Fruit fly (Drosophila melanogaster) whole organism, embryonic: ENCODE results near the gene Arl5.

ENCODE experiments used
- CG10147 ChIP-seq: fragments of 200-800 bp; sonication (Bioruptor generic); optimal IDR thresholded peaks from 2 replicates; lab custom pipeline; 2019; ENCODE audit warnings: missing biosample characterization, mild to moderate bottlenecking, missing genetic modification characterization, moderate library complexity
- CG11560 ChIP-seq: fragments of 200-800 bp; sonication (Bioruptor generic); IDR thresholded peaks from 3 replicates; pipeline ENCODE4 v1.3.6; 2022; ENCODE audit warnings: missing biosample characterization, missing genetic modification characterization
- CG12071 ChIP-seq: fragments of 200-800 bp; sonication (Bioruptor generic); optimal IDR thresholded peaks from 3 replicates; lab custom pipeline; 2018; ENCODE audit warnings: missing biosample characterization, mild to moderate bottlenecking, missing genetic modification characterization
- CG12236 ChIP-seq: fragments of 200-800 bp; sonication (Bioruptor generic); optimal IDR thresholded peaks from 2 replicates; lab custom pipeline; 2016; ENCODE audit warnings: missing biosample characterization, missing genetic modification characterization
- CG12744 ChIP-seq: fragments of 200-800 bp; sonication (Bioruptor generic); optimal IDR thresholded peaks from 2 replicates; lab custom pipeline; 2016; ENCODE audit warnings: missing biosample characterization, missing genetic modification characterization
- CG12942 ChIP-seq: fragments of 200-800 bp; sonication (Bioruptor generic); optimal IDR thresholded peaks from 3 replicates; lab custom pipeline; 2016; ENCODE audit warnings: missing biosample characterization, missing genetic modification characterization
- CG1603 ChIP-seq: fragments of 200-800 bp; sonication (Bioruptor generic); optimal IDR thresholded peaks from 2 replicates; lab custom pipeline; 2019; ENCODE audit warnings: missing biosample characterization, mild to moderate bottlenecking, missing genetic modification characterization, moderate library complexity
- CG32532 ChIP-seq: fragments of 200-800 bp; sonication (Bioruptor generic); IDR thresholded peaks from 2 replicates; pipeline ENCODE4 v1.3.6; 2022; ENCODE audit warnings: missing biosample characterization, missing genetic modification characterization
- CG32767 ChIP-seq: fragments of 200-800 bp; sonication (Bioruptor generic); IDR thresholded peaks from 2 replicates; pipeline ENCODE4 v1.3.6; 2022; ENCODE audit warnings: missing biosample characterization, missing genetic modification characterization
- CG43689 ChIP-seq: fragments of 200-800 bp; sonication (Bioruptor generic); IDR thresholded peaks from 2 replicates; pipeline ENCODE4 v1.3.6; 2022; ENCODE audit warnings: missing biosample characterization, missing genetic modification characterization
- CG4820 ChIP-seq: fragments of 200-800 bp; sonication (Bioruptor generic); optimal IDR thresholded peaks from 3 replicates; lab custom pipeline; 2016; ENCODE audit warnings: missing biosample characterization, missing genetic modification characterization
- CG5245 ChIP-seq: fragments of 200-800 bp; sonication (Bioruptor generic); optimal IDR thresholded peaks from 3 replicates; lab custom pipeline; 2016; ENCODE audit warnings: missing biosample characterization, missing genetic modification characterization
- CG6689 ChIP-seq: fragments of 200-800 bp; sonication (Bioruptor generic); IDR thresholded peaks from 2 replicates; pipeline ENCODE4 v1.3.6; 2022; ENCODE audit warnings: missing biosample characterization, missing genetic modification characterization
- CG7271 ChIP-seq: fragments of 200-800 bp; sonication (Bioruptor generic); optimal IDR thresholded peaks from 2 replicates; lab custom pipeline; 2018; ENCODE audit warnings: missing biosample characterization, mild to moderate bottlenecking, missing genetic modification characterization, moderate library complexity
- CG7372 ChIP-seq: fragments of 200-800 bp; sonication (Bioruptor generic); IDR thresholded peaks from 2 replicates; pipeline ENCODE4 v1.3.6; 2022; ENCODE audit warnings: missing biosample characterization, missing genetic modification characterization
- CG7928 ChIP-seq: fragments of 200-800 bp; sonication (Bioruptor generic); optimal IDR thresholded peaks from 2 replicates; lab custom pipeline; 2017; ENCODE audit warnings: missing biosample characterization, mild to moderate bottlenecking, missing genetic modification characterization
- CG7987 ChIP-seq: fragments of 200-800 bp; sonication (Bioruptor generic); optimal IDR thresholded peaks from 2 replicates; lab custom pipeline; 2018; ENCODE audit warnings: missing biosample characterization, mild to moderate bottlenecking, missing genetic modification characterization, moderate library complexity
- CG9437 ChIP-seq: fragments of 200-800 bp; sonication (Bioruptor generic); optimal IDR thresholded peaks from 2 replicates; lab custom pipeline; 2018; ENCODE audit warnings: missing biosample characterization, mild to moderate bottlenecking, missing genetic modification characterization
- Deaf1 ChIP-seq: fragments of 200-800 bp; optimal IDR thresholded peaks from 3 replicates; lab custom pipeline; 2019; ENCODE audit warnings: missing biosample characterization, mild to moderate bottlenecking, missing genetic modification characterization, moderate library complexity
- Drgx ChIP-seq: fragments of 200-800 bp; sonication (Bioruptor generic); IDR thresholded peaks from 2 replicates; pipeline ENCODE4 v1.3.6; 2022; ENCODE audit warnings: missing biosample characterization, missing genetic modification characterization
- Ets65A ChIP-seq: fragments of 200-800 bp; sonication (Bioruptor generic); peaks from one replicate; lab custom pipeline; 2016; ENCODE audit warnings: missing biosample characterization, missing genetic modification characterization
- Fer3 ChIP-seq: fragments of 200-800 bp; sonication (Bioruptor generic); optimal IDR thresholded peaks from 2 replicates; lab custom pipeline; 2018; ENCODE audit warnings: missing biosample characterization, mild to moderate bottlenecking, missing genetic modification characterization, moderate library complexity
- Hr51 ChIP-seq, 2 experiments: fragments of 200-800 bp; sonication (Bioruptor generic); optimal IDR thresholded peaks; 2 replicates in 1 of 2; 3 replicates in 1 of 2; lab custom pipeline; 2016 to 2018; ENCODE audit warnings: missing biosample characterization in 2 of 2, missing genetic modification characterization in 2 of 2, mild to moderate bottlenecking in 1 of 2, moderate library complexity in 1 of 2
- Kr ChIP-seq: fragments of 200-800 bp; sonication (Bioruptor generic); optimal IDR thresholded peaks from 2 replicates; lab custom pipeline; 2017; ENCODE audit warnings: missing biosample characterization, mild to moderate bottlenecking, missing genetic modification characterization
- Sox102F ChIP-seq: fragments of 200-800 bp; sonication (Bioruptor generic); optimal IDR thresholded peaks from 2 replicates; lab custom pipeline; 2018; ENCODE audit warnings: missing biosample characterization, mild to moderate bottlenecking, missing genetic modification characterization, moderate library complexity
- ato ChIP-seq: fragments of 200-800 bp; sonication (Bioruptor generic); IDR thresholded peaks from 2 replicates; pipeline ENCODE4 v1.3.6; 2022; ENCODE audit warnings: missing biosample characterization, missing genetic modification characterization; ENCODE audit not compliant: partially characterized antibody
- bbx ChIP-seq: fragments of 200-800 bp; sonication (Bioruptor generic); IDR thresholded peaks from 2 replicates; pipeline ENCODE4 v1.3.6; 2022; ENCODE audit warnings: missing biosample characterization, missing genetic modification characterization; ENCODE audit not compliant: partially characterized antibody
- chinmo ChIP-seq: fragments of 200-800 bp; sonication (Bioruptor generic); IDR thresholded peaks from 4 replicates; pipeline ENCODE4 v1.3.6; 2022; ENCODE audit warnings: missing biosample characterization, missing genetic modification characterization; ENCODE audit not compliant: partially characterized antibody
- dmrt11E ChIP-seq: fragments of 200-800 bp; sonication (Bioruptor generic); optimal IDR thresholded peaks from 3 replicates; lab custom pipeline; 2018; ENCODE audit warnings: missing biosample characterization, mild to moderate bottlenecking, missing genetic modification characterization, moderate library complexity
- gfzf ChIP-seq: fragments of 200-800 bp; sonication (Bioruptor generic); optimal IDR thresholded peaks from 2 replicates; lab custom pipeline; 2016; ENCODE audit warnings: missing biosample characterization, mild to moderate bottlenecking, missing genetic modification characterization, moderate library complexity
- pzg ChIP-seq: fragments of 200-800 bp; sonication (Bioruptor generic); optimal IDR thresholded peaks from 3 replicates; lab custom pipeline; 2018; ENCODE audit warnings: missing biosample characterization, mild to moderate bottlenecking, missing genetic modification characterization, moderate library complexity
- sc ChIP-seq, 3 experiments: fragments of >200 bp in 2 of 3; fragments of 200-800 bp in 1 of 3; sonication (Bioruptor generic) in 1 of 3; optimal IDR thresholded peaks; 2 replicates in 2 of 3; 3 replicates in 1 of 3; lab custom pipeline; 2017; ENCODE audit warnings: mild to moderate bottlenecking in 1 of 3, missing biosample characterization in 1 of 3, missing genetic modification characterization in 1 of 3, missing genetic modification reagents in 1 of 3
- sim ChIP-seq: fragments of 200-800 bp; sonication (Bioruptor generic); IDR thresholded peaks from 2 replicates; pipeline ENCODE4 v1.3.6; 2022; ENCODE audit warnings: missing biosample characterization, missing genetic modification characterization
- tap ChIP-seq: fragments of 200-800 bp; optimal IDR thresholded peaks from 3 replicates; lab custom pipeline; 2019; ENCODE audit warnings: missing biosample characterization, mild to moderate bottlenecking, missing genetic modification characterization, moderate library complexity
- tup ChIP-seq: fragments of 200-800 bp; sonication (Bioruptor generic); optimal IDR thresholded peaks from 2 replicates; lab custom pipeline; 2016; ENCODE audit warnings: missing biosample characterization, mild to moderate bottlenecking, missing genetic modification characterization, moderate library complexity
- wor ChIP-seq: fragments of 200-800 bp; sonication (Bioruptor generic); IDR thresholded peaks from 2 replicates; pipeline ENCODE4 v1.3.6; 2022; ENCODE audit warnings: missing biosample characterization, missing genetic modification characterization
- zen2 ChIP-seq: fragments of 200-800 bp; sonication (Bioruptor generic); IDR thresholded peaks from 3 replicates; pipeline ENCODE4 v1.3.6; 2022; ENCODE audit warnings: missing biosample characterization, missing genetic modification characterization; ENCODE audit not compliant: partially characterized antibody
- zf30C ChIP-seq: fragments of 200-800 bp; sonication (Bioruptor generic); optimal IDR thresholded peaks from 3 replicates; lab custom pipeline; 2018; ENCODE audit warnings: missing biosample characterization, mild to moderate bottlenecking, missing genetic modification characterization
- zfh2 ChIP-seq: fragments of 200-800 bp; sonication (Bioruptor generic); optimal IDR thresholded peaks from 2 replicates; lab custom pipeline; 2016; ENCODE audit warnings: missing biosample characterization, missing genetic modification characterization

Arl5 gene

dm6 chr3L:8338921-8339320, 39.3 kb upstream of the Arl5 start, which contains the start of gene Pex2 (continued):
- TF ChIP-seq CG12942 (GFP tag; lab: Kevin White, UChicago), result no peak
- TF ChIP-seq CG5245 (GFP tag; lab: Kevin White, UChicago), result no peak
- TF ChIP-seq tap (tag; lab: Kevin White, UChicago), result peak; percentile 1
- peak; percentile 8 for TF ChIP-seq gfzf
- TF ChIP-seq CG11560 (tag; lab: Robert Waterston, UW), result no peak
- TF ChIP-seq zen2 (GFP tag; lab: Robert Waterston, UW), result no peak
- no peak for TF ChIP-seq sc (optimal IDR thresholded peaks at IDR 0.05; lab: Kevin White, UChicago)
- no peak for TF ChIP-seq sc (GFP tag; optimal IDR thresholded peaks at IDR 0.05; lab: Kevin White, UChicago)
- peak; percentile 48; the same call in 1 of the 2 replicates for TF ChIP-seq bbx
- TF ChIP-seq Deaf1 (tag; lab: Kevin White, UChicago), result no peak
- TF ChIP-seq CG7987 (GFP tag; lab: Kevin White, UChicago), result no peak
- no peak for TF ChIP-seq CG12744 (GFP tag; lab: Kevin White, UChicago)
- no peak for TF ChIP-seq CG12236 (GFP tag; lab: Kevin White, UChicago)
- no peak for TF ChIP-seq dmrt11E (tag; lab: Kevin White, UChicago)
- TF ChIP-seq pzg (GFP tag; lab: Kevin White, UChicago), result peak; percentile 64
- TF ChIP-seq CG7928 (GFP tag; lab: Kevin White, UChicago), result no peak
- TF ChIP-seq Fer3 (tag; lab: Kevin White, UChicago), result no peak
- TF ChIP-seq CG32532 (GFP tag; lab: Robert Waterston, UW), result no peak
- no peak for TF ChIP-seq wor
- TF ChIP-seq Kr (GFP tag; lab: Kevin White, UChicago), result no peak
- no peak for TF ChIP-seq CG6689
- no peak for TF ChIP-seq chinmo (GFP tag; lab: Robert Waterston, UW)
- TF ChIP-seq zfh2, result no peak
- TF ChIP-seq CG43689, result no peak
- TF ChIP-seq CG32767 (GFP tag; lab: Robert Waterston, UW), result 0 out of 2 replicates have a peak, but pooled peaks have one; percentile 14

dm6 chr3L:8336372-8336771, 36.7 kb upstream of the Arl5 start, which contains the start of gene Cpr66Cb:
Cpr66Cb (plus strand) TSS chr3L:8336672.
- no peak for TF ChIP-seq CG10147 (GFP tag; lab: Kevin White, UChicago)
- TF ChIP-seq ato, result no peak
- peak; percentile 62 for TF ChIP-seq Ets65A (GFP tag; lab: Kevin White, UChicago)
- TF ChIP-seq CG4820 (GFP tag; lab: Kevin White, UChicago), result no peak
- TF ChIP-seq zf30C (GFP tag; lab: Kevin White, UChicago), result no peak

dm6 chr3L:8334338-8334737, 34.7 kb upstream of the Arl5 start:
- TF ChIP-seq CG1603 (tag; lab: Kevin White, UChicago), result peak; percentile 13
- TF ChIP-seq Sox102F (GFP tag; lab: Kevin White, UChicago), result peak; percentile 16
- no peak for TF ChIP-seq CG7271

- TF ChIP-seq Drgx (GFP tag; lab: Robert Waterston, UW) (peak; percentile 29; the same call in 1 of the 2 replicates), CG12071 (no peak)
Observed at dm6 chr3L:8333574-8333973, 33.9 kb upstream of the Arl5 start.

- TF ChIP-seq CG7987 (GFP tag; lab: Kevin White, UChicago) (no peak), CG9437 (peak; percentile 65), Hr51 (GFP tag; optimal IDR thresholded peaks at IDR 0.05; lab: Kevin White, UChicago) (no peak), sim (GFP tag; lab: Robert Waterston, UW) (no peak), CG7372 (GFP tag; lab: Robert Waterston, UW) (peak; percentile 80), tup (GFP tag; lab: Kevin White, UChicago) (no peak)
Observed at dm6 chr3L:8331414-8331813, 31.8 kb upstream of the Arl5 start.
